Worm (Caenorhabditis elegans) whole organism, late embryonic: Measurements from ENCODE around the gene flp-11.

Experiments used
- C08G9.2 ChIP-seq: sonication (generic microtip); optimal IDR thresholded peaks from 2 replicates; lab custom pipeline; 2016; ENCODE audit warnings: mild to moderate bottlenecking, missing genetic modification characterization, moderate library complexity, missing compliant biosample characterization
- C38D4.7 ChIP-seq: fragments of 200-800 bp; sonication (Bioruptor generic); optimal IDR thresholded peaks from 2 replicates; lab custom pipeline; 2018; ENCODE audit warnings: mild to moderate bottlenecking, missing genetic modification characterization, moderate library complexity, missing compliant biosample characterization
- K02D7.2 ChIP-seq: sonication (generic microtip); optimal IDR thresholded peaks from 2 replicates; lab custom pipeline; 2017; ENCODE audit warnings: mild to moderate bottlenecking, missing genetic modification characterization, missing compliant biosample characterization
- K09A11.1 ChIP-seq: sonication (generic microtip); optimal IDR thresholded peaks from 2 replicates; lab custom pipeline; 2017; ENCODE audit warnings: antibody characterized with exemption, mild to moderate bottlenecking, missing genetic modification characterization, missing compliant biosample characterization; ENCODE audit not compliant: insufficient read depth
- T23F11.4 ChIP-seq: fragments of 200-800 bp; sonication (Bioruptor generic); optimal IDR thresholded peaks from 2 replicates; lab custom pipeline; 2018; ENCODE audit warnings: mild to moderate bottlenecking, missing genetic modification characterization, missing compliant biosample characterization
- Y22D7AL.16 ChIP-seq: sonication (generic microtip); optimal IDR thresholded peaks from 2 replicates; lab custom pipeline; 2016; ENCODE audit warnings: missing genetic modification characterization, missing compliant biosample characterization
- ahr-1 ChIP-seq: sonication (generic microtip); optimal IDR thresholded peaks from 2 replicates; lab custom pipeline; 2016; ENCODE audit warnings: missing genetic modification characterization, missing compliant biosample characterization
- ama-1 ChIP-seq: fragments of 150-350 bp; optimal IDR thresholded peaks from 2 replicates; lab custom pipeline; 2014
- ceh-14 ChIP-seq: sonication (generic microtip); optimal IDR thresholded peaks from 2 replicates; lab custom pipeline; 2016; ENCODE audit warnings: missing genotype, missing genetic modification characterization, missing compliant biosample characterization
- ceh-22 ChIP-seq: sonication (generic microtip); optimal IDR thresholded peaks from 2 replicates; lab custom pipeline; 2017; ENCODE audit warnings: missing biosample characterization, missing genetic modification characterization
- ceh-24 ChIP-seq: sonication (generic microtip); optimal IDR thresholded peaks from 2 replicates; lab custom pipeline; 2016; ENCODE audit warnings: mild to moderate bottlenecking, missing genetic modification characterization, missing compliant biosample characterization
- ceh-30 ChIP-seq: fragments of 150-350 bp; optimal IDR thresholded peaks from 2 replicates; lab custom pipeline; 2014; ENCODE audit warnings: missing biosample characterization, missing genetic modification characterization
- ceh-48 ChIP-seq: sonication (generic microtip); optimal IDR thresholded peaks from 2 replicates; lab custom pipeline; 2016; ENCODE audit warnings: missing genetic modification characterization, inconsistent platforms, missing compliant biosample characterization
- ceh-6 ChIP-seq: fragments of 200-800 bp; sonication (Bioruptor generic); optimal IDR thresholded peaks from 2 replicates; lab custom pipeline; 2018; ENCODE audit warnings: mild to moderate bottlenecking, missing genetic modification characterization, missing compliant biosample characterization
- dmd-4 ChIP-seq: sonication (generic microtip); optimal IDR thresholded peaks from 2 replicates; lab custom pipeline; 2016; ENCODE audit warnings: borderline replicate concordance, missing genetic modification characterization, missing compliant biosample characterization
- elt-2 ChIP-seq: sonication (generic microtip); optimal IDR thresholded peaks from 2 replicates; lab custom pipeline; 2016; ENCODE audit warnings: missing genetic modification reagents, missing genetic modification characterization, missing compliant biosample characterization
- fax-1 ChIP-seq: sonication (generic microtip); optimal IDR thresholded peaks from 2 replicates; lab custom pipeline; 2016; ENCODE audit warnings: missing genotype, missing genetic modification characterization, missing compliant biosample characterization
- fkh-10 ChIP-seq: fragments of 150-350 bp; optimal IDR thresholded peaks from 2 replicates; lab custom pipeline; 2014; ENCODE audit warnings: missing biosample characterization, missing genetic modification reagents, missing genetic modification characterization
- gmeb-2 ChIP-seq: sonication (generic microtip); optimal IDR thresholded peaks from 2 replicates; lab custom pipeline; 2016; ENCODE audit warnings: missing genetic modification characterization, inconsistent platforms, missing compliant biosample characterization
- hlh-30 ChIP-seq: sonication (generic microtip); optimal IDR thresholded peaks from 2 replicates; lab custom pipeline; 2017; ENCODE audit warnings: antibody characterized with exemption, missing genetic modification characterization, missing compliant biosample characterization; ENCODE audit not compliant: insufficient read depth
- hlh-6 ChIP-seq: sonication (generic microtip); optimal IDR thresholded peaks from 2 replicates; lab custom pipeline; 2016; ENCODE audit warnings: missing genotype, missing genetic modification characterization, missing compliant biosample characterization
- lim-6 ChIP-seq: sonication (generic microtip); optimal IDR thresholded peaks from 2 replicates; lab custom pipeline; 2016; ENCODE audit warnings: missing genetic modification characterization, missing compliant biosample characterization
- mec-3 ChIP-seq: sonication (generic microtip); optimal IDR thresholded peaks from 2 replicates; lab custom pipeline; 2016; ENCODE audit warnings: borderline replicate concordance, missing genetic modification characterization, missing compliant biosample characterization
- npax-4 ChIP-seq: sonication (generic microtip); optimal IDR thresholded peaks from 2 replicates; lab custom pipeline; 2016; ENCODE audit warnings: missing genetic modification characterization, missing compliant biosample characterization
- pat-9 ChIP-seq: fragments of 200-800 bp; sonication (Bioruptor generic); optimal IDR thresholded peaks from 2 replicates; lab custom pipeline; 2018; ENCODE audit warnings: mild to moderate bottlenecking, missing genetic modification characterization, moderate library complexity, missing compliant biosample characterization
- pros-1 ChIP-seq: fragments of 150-350 bp; optimal IDR thresholded peaks from 2 replicates; lab custom pipeline; 2014; ENCODE audit warnings: missing biosample characterization, missing genetic modification reagents, missing genetic modification characterization
- ref-2 ChIP-seq: sonication (generic microtip); optimal IDR thresholded peaks from 2 replicates; lab custom pipeline; 2016; ENCODE audit warnings: missing genetic modification characterization, missing compliant biosample characterization
- rnt-1 ChIP-seq: sonication (generic microtip); optimal IDR thresholded peaks from 2 replicates; lab custom pipeline; 2016; ENCODE audit warnings: missing genetic modification characterization, missing compliant biosample characterization
- sdc-2 ChIP-seq: sonication (generic microtip); optimal IDR thresholded peaks from 2 replicates; lab custom pipeline; 2016; ENCODE audit warnings: missing genotype, missing genetic modification characterization, missing compliant biosample characterization
- sox-4 ChIP-seq: sonication (generic microtip); optimal IDR thresholded peaks from 2 replicates; lab custom pipeline; 2017; ENCODE audit warnings: mild to moderate bottlenecking, missing genetic modification characterization, inconsistent platforms, missing compliant biosample characterization
- syd-9 ChIP-seq: sonication (generic microtip); optimal IDR thresholded peaks from 2 replicates; lab custom pipeline; 2016; ENCODE audit warnings: mild to moderate bottlenecking, missing genetic modification characterization, moderate library complexity, missing compliant biosample characterization
- unc-3 ChIP-seq, 2 experiments: fragments of 200-800 bp in 1 of 2; sonication (Bioruptor generic) in 1 of 2; sonication (generic microtip) in 1 of 2; conservative IDR thresholded peaks in 1 of 2; optimal IDR thresholded peaks in 1 of 2; 2 replicates each; pipeline versions ENCODE4 v1.3.6 to Lab custom; 2016 to 2022; ENCODE audit warnings: missing compliant biosample characterization in 2 of 2, missing genetic modification characterization in 2 of 2, missing genetic modification reagents in 1 of 2
- unc-42 ChIP-seq: sonication (generic microtip); optimal IDR thresholded peaks from 2 replicates; lab custom pipeline; 2016; ENCODE audit warnings: missing genotype, missing genetic modification characterization, missing compliant biosample characterization
- unc-55 ChIP-seq: sonication (generic microtip); optimal IDR thresholded peaks from 2 replicates; lab custom pipeline; 2017; ENCODE audit warnings: missing biosample characterization, missing genetic modification reagents, missing genetic modification characterization
- zip-5 ChIP-seq: sonication (generic microtip); optimal IDR thresholded peaks from 2 replicates; lab custom pipeline; 2016; ENCODE audit warnings: missing genetic modification characterization, missing compliant biosample characterization

Gene flp-11

DNA sequence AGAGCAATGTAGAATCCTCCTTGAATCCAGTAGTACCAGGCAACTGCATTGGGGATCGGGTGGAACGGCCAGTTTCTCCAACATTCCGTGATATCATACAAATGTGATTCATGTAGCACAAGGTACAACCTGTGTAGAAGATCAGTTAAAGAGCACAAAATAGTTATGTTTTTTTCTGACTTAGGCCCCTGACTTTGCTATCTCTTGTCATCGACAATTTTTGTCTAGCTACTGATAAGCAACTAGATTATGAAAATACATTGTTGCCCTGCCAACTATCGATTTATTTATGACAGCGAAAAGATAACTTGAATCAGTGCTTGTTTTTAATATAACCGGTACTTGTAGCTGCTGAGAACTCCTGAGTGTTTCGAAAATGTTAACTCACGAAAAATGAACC is 20.3 kb upstream of the flp-11 start:
- no peak for TF ChIP-seq ref-2 (tag; lab: Kevin White, UChicago)
- no peak for TF ChIP-seq hlh-30 (tag; lab: Kevin White, UChicago)
- TF ChIP-seq T23F11.4 = no peak
- TF ChIP-seq ceh-48 (tag; lab: Kevin White, UChicago) = no peak
- TF ChIP-seq sox-4 = no peak
- peak; percentile 83 for TF ChIP-seq elt-2 (tag; lab: Kevin White, UChicago)

DNA sequence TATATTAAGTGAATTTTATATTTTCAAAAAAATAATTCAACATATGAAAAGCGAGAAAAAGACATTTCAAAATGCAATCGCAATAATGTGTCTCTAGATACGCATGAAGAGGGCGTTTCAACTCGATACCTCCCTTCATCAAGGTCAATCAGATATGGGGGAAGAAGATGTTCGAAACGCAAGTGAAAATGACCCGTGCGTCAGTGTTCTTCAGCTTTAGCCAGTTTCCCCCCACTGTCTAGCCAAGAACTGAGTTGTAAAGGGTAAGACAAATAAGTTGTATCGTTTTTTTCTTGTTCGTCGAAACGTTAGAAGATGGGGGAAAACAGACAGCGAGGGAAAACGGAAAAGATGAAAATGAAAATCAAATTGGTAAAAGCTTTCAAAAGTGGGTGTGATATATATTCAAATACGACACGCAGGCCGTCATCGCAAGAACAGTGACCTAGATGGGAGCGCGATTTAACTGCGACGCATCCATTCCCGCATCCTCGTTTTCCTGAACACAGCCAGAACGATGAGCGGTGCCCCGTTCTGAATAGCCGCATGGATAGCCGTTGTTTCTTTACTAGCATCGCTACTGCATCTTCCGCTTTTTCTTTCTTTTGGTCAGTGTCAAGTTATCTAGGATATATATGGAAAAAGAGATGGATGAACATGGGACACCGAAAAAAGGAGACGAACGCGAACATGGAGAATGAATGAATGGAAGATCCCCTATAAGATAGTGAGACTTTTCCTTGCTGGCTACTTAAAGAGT is 16.9 kb upstream of the flp-11 start:
- TF ChIP-seq rnt-1 (tag; lab: Kevin White, UChicago) (no peak), unc-55 (GFP tag; lab: Kevin White, UChicago) (no peak), npax-4 (tag; lab: Kevin White, UChicago) (no peak), K09A11.1 (no peak), ahr-1 (tag; lab: Kevin White, UChicago) (no peak), unc-42 (tag; lab: Kevin White, UChicago) (no peak), hlh-6 (no peak), zip-5 (tag; lab: Kevin White, UChicago) (no peak), C08G9.2 (tag; lab: Kevin White, UChicago) (no peak), pros-1 (tag; lab: Kevin White, UChicago) (no peak), lim-6 (tag; lab: Kevin White, UChicago) (no peak), Y22D7AL.16 (tag; lab: Kevin White, UChicago) (no peak), ceh-14 (tag; lab: Kevin White, UChicago) (no peak), syd-9 (no peak)
- TF ChIP-seq, all 69 proteins: peak for 0

DNA sequence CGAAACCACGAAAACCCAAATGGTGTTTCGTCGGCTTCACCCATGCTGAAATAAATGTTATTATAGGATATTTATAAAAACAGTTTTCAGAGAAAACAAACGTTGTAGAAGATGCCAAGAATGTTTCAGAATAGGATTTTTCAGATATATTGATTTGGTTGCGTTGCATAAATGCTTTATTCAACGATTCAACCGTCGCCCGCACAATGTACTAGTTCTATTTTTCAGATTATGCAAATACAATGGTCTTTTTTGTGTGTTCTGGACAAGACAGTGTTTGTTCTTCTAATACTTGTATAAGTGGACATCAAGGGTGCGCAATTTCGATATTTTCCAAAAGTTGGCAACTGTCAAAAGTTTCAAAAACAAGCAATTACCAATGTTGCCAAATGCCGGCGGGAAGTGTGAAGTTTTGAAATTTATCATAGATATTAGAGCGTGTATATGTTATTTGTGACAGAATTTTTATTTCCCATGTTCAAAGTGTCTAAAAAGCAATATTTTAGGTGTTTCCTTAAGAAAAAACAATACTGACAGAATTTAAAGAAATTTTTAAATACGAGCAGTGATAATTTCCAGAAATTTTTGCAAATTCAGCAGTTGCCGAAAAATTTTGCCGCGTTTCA is 13.3 kb upstream of the flp-11 start, which contains the start of gene K02G10.5:
Gene K02G10.5 (minus strand): TSS at position 51 of the 626 bp plus-strand sequence.
- TF ChIP-seq zip-5 (tag; lab: Kevin White, UChicago) (no peak), mec-3 (tag; lab: Kevin White, UChicago) (no peak), ceh-24 (no peak), Y22D7AL.16 (tag; lab: Kevin White, UChicago) (no peak), fkh-10 (GFP tag; lab: Kevin White, UChicago) (no peak)

DNA sequence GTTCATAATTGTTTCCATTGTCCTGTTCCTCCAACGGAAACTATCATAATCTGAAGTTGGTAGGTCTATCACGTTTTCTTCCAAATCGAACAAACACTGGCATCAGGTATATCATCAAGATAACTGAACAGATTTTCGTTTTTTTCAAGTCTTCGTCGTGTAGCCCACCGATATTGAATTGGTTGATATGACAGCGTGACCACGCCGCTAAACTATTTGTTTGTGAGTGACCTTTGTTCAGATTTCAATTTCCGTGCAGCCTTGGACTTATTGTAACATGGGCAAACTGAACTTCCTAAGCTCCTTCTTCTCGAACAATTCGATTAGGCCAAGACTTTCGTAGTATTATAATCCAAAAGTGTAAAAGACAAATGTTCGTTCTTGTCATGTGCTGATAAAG is 7.7 kb upstream of the flp-11 start:
- TF ChIP-seq C38D4.7 (GFP tag; lab: Kevin White, UChicago) (no peak), ama-1 (lab: Kevin White, UChicago) (no peak), ceh-6 (GFP tag; lab: Kevin White, UChicago) (no peak), ceh-22 (no peak), fax-1 (tag; lab: Kevin White, UChicago) (no peak)

DNA sequence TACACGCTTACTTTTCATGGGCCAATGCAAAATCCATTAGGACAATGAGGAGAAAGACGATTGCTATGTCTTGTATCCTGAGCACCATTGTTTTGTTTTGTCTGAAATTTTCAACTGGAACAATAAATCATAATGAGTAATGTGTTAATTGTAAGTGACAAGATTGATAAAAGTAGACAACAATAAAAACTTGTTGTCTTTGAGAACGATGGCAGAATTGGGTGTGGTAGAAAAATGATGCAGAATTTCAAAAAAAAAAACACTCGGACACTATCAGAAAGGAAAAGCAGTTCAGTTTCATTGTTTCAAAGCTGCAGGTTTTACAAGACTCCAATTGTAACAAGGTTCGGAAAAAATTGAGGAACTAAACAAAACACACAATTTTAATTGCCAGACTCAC is 4.7 kb upstream of the flp-11 start, which contains the start of gene K02G10.15:
Gene K02G10.15 (minus strand): TSS at position 101 of the 400 bp plus-strand sequence.
- TF ChIP-seq sdc-2 (no peak), pat-9 (tag; lab: Kevin White, UChicago) (no peak)

DNA sequence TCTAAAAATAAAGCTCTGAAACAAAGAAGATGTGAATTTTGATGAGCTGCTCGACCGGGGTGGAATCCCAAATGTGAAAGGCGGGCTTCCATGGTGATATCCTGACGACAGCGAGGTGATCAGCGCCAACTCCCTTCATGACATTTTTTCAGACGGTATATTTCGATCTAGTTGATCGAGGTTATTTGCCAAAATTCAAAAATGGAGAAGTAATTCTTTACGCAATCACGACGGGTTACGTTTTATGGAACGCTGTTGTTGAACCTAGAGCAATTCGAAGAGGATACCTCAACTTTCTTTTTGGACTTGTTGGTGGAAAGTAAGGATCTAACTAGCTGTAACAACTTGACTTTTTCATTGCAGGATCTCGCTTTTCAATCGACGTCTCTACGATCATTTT is 1.2 kb downstream of the flp-11 start:
- TF ChIP-seq unc-3 (GFP tag; conservative IDR thresholded peaks at IDR 0.05; lab: Robert Waterston, UW) (no peak), unc-3 (tag; optimal IDR thresholded peaks at IDR 0.05; lab: Kevin White, UChicago) (no peak), dmd-4 (no peak), syd-9 (no peak), T23F11.4 (no peak), ceh-30 (tag; lab: Kevin White, UChicago) (no peak), K09A11.1 (no peak), C08G9.2 (tag; lab: Kevin White, UChicago) (no peak), fax-1 (tag; lab: Kevin White, UChicago) (no peak), K02D7.2 (tag; lab: Kevin White, UChicago) (no peak), gmeb-2 (tag; lab: Kevin White, UChicago) (no peak), ref-2 (tag; lab: Kevin White, UChicago) (no peak), elt-2 (tag; lab: Kevin White, UChicago) (no peak)
